Fruit fly (Drosophila melanogaster): ENCODE results near the gene Gr64c.

The Gr64c gene

dm6 chr3L:4040247-4040925, 12.0 kb downstream of the Gr64c start, which contains the start of the genes CG11593 and Rcd5 (continued):
- no peak for TF ChIP-seq CG31365 (tag; optimal IDR thresholded peaks at IDR 0.05)
- TF ChIP-seq HLH54F (GFP tag; optimal IDR thresholded peaks at IDR 0.05), result peak; percentile 20
- TF ChIP-seq Lim3 (GFP tag; IDR thresholded peaks at IDR 0.05), result 0 out of 2 replicates have a peak, but pooled peaks have one; percentile 14
- TF ChIP-seq Hsf (GFP tag; optimal IDR thresholded peaks at IDR 0.05), result peak; percentile 53
- no peak for TF ChIP-seq CG6791 (GFP tag; IDR thresholded peaks at IDR 0.05; ENCODE audit: partially characterized antibody)
- peak; percentile 47 for TF ChIP-seq fd96Cb (tag; optimal IDR thresholded peaks at IDR 0.05)
- TF ChIP-seq CG6175 (GFP tag; IDR thresholded peaks at IDR 0.05), result peak; percentile 70; the same call in 2 of the 3 replicates
- peak; percentile 45 for TF ChIP-seq zfh2 (GFP tag; optimal IDR thresholded peaks at IDR 0.05)
- TF ChIP-seq CG14441 (GFP tag; IDR thresholded peaks at IDR 0.05), result peak; percentile 85
- no peak for TF ChIP-seq hb (GFP tag; IDR thresholded peaks at IDR 0.05; ENCODE audit: partially characterized antibody)
- TF ChIP-seq Opbp (GFP tag; IDR thresholded peaks at IDR 0.05; ENCODE audit: partially characterized antibody), result no peak
- peak; percentile 63 for TF ChIP-seq CG9727 (GFP tag; optimal IDR thresholded peaks at IDR 0.05)
- no peak for TF ChIP-seq CG3163 (GFP tag; optimal IDR thresholded peaks at IDR 0.05)
- no peak for TF ChIP-seq nom (GFP tag; optimal IDR thresholded peaks at IDR 0.05)
- TF ChIP-seq cg (GFP tag; optimal IDR thresholded peaks at IDR 0.05), result peak; percentile 72
- no peak for TF ChIP-seq CG11723 (GFP tag; optimal IDR thresholded peaks at IDR 0.05)
- peak; percentile 22; the same call in 1 of the 2 replicates for TF ChIP-seq CG11085 (GFP tag; IDR thresholded peaks at IDR 0.05)
- peak; percentile 41 for TF ChIP-seq Elba2 (GFP tag; optimal IDR thresholded peaks at IDR 0.05)
- peak; percentile 28; the same call in 1 of the 2 replicates for TF ChIP-seq Scr (GFP tag; IDR thresholded peaks at IDR 0.05; ENCODE audit: partially characterized antibody)
- TF ChIP-seq CG7963 (GFP tag; IDR thresholded peaks at IDR 0.05; ENCODE audit: partially characterized antibody), result no peak
- TF ChIP-seq E2f2 (GFP tag; IDR thresholded peaks at IDR 0.05), result peak; percentile 63
- peak; percentile 25 for TF ChIP-seq Ets97D (GFP tag; optimal IDR thresholded peaks at IDR 0.05)
- TF ChIP-seq CG9876 (GFP tag; optimal IDR thresholded peaks at IDR 0.05), result no peak
- TF ChIP-seq CG2875 (GFP tag; optimal IDR thresholded peaks at IDR 0.05), result no peak
- TF ChIP-seq Usf (GFP tag; optimal IDR thresholded peaks at IDR 0.05), result peak; percentile 50
- TF ChIP-seq CG6854 (GFP tag; optimal IDR thresholded peaks at IDR 0.05), result no peak
- TF ChIP-seq CG12659 (GFP tag; optimal IDR thresholded peaks at IDR 0.05), result peak; percentile 84
- TF ChIP-seq Meics (GFP tag; optimal IDR thresholded peaks at IDR 0.05), result peak; percentile 58
- TF ChIP-seq sr (GFP tag; IDR thresholded peaks at IDR 0.05), result peak; percentile 54; the same call in 1 of the 3 replicates
- TF ChIP-seq CG8478 (optimal IDR thresholded peaks at IDR 0.05), result no peak
- TF ChIP-seq Tbp (GFP tag; optimal IDR thresholded peaks at IDR 0.05), result no peak
- TF ChIP-seq CG9817 (tag; optimal IDR thresholded peaks at IDR 0.05), result peak; percentile 77
- peak; percentile 46 for TF ChIP-seq mam (GFP tag; optimal IDR thresholded peaks at IDR 0.05)
- no peak; the same call in 2 of the 3 replicates for TF ChIP-seq C15 (GFP tag; IDR thresholded peaks at IDR 0.05)
- TF ChIP-seq CG6654 (GFP tag; optimal IDR thresholded peaks at IDR 0.05), result no peak
- no peak for TF ChIP-seq sqz (GFP tag; optimal IDR thresholded peaks at IDR 0.05)
- TF ChIP-seq nmo (GFP tag; optimal IDR thresholded peaks at IDR 0.05), result peak; percentile 89
- TF ChIP-seq Aef1 (GFP tag; IDR thresholded peaks at IDR 0.05), result peak; percentile 90
- TF ChIP-seq CG14710 (tag; optimal IDR thresholded peaks at IDR 0.05), result peak; percentile 96
- TF ChIP-seq Bdp1 (GFP tag; optimal IDR thresholded peaks at IDR 0.05), result no peak
- peak; percentile 73 for TF ChIP-seq ara (GFP tag; IDR thresholded peaks at IDR 0.05)
- peak; percentile 75 for TF ChIP-seq CG31224 (GFP tag; IDR thresholded peaks at IDR 0.05)
- TF ChIP-seq Bgb (GFP tag; IDR thresholded peaks at IDR 0.05; ENCODE audit: partially characterized antibody), result 0 out of 2 replicates have a peak, but pooled peaks have one; percentile 12
- no peak for TF ChIP-seq nerfin-2 (GFP tag; IDR thresholded peaks at IDR 0.05; ENCODE audit: partially characterized antibody)
- peak; percentile 81 for TF ChIP-seq CG2889 (GFP tag; IDR thresholded peaks at IDR 0.05)
- peak; percentile 88 for TF ChIP-seq trem (tag; optimal IDR thresholded peaks at IDR 0.05)
- TF ChIP-seq pum (GFP tag; optimal IDR thresholded peaks at IDR 0.05), result peak; percentile 35
- peak; percentile 79 for TF ChIP-seq CG17829 (tag; optimal IDR thresholded peaks at IDR 0.05)
- no peak for TF ChIP-seq Hr39 (optimal IDR thresholded peaks at IDR 0.05)
- TF ChIP-seq ase (GFP tag; IDR thresholded peaks at IDR 0.05), result peak; percentile 66

All from whole organism, embryonic.